Fruit fly (Drosophila melanogaster) whole organism, embryonic: Measurements from ENCODE around the gene RluA-1.
A peak's percentile ranks its signal among the peaks of the same experiment; 100 is the strongest.

Experiments used
- Antp ChIP-seq: fragments of 200-800 bp; sonication (Bioruptor generic); optimal IDR thresholded peaks from 3 replicates; lab custom pipeline; 2016; ENCODE audit warnings: missing biosample characterization, missing genetic modification characterization
- B-H1 ChIP-seq: fragments of 200-800 bp; sonication (Bioruptor generic); IDR thresholded peaks from 3 replicates; pipeline ENCODE4 v1.3.6; 2022; ENCODE audit warnings: missing biosample characterization, missing genetic modification characterization
- Blimp-1 ChIP-seq: fragments of 200-800 bp; sonication (Bioruptor generic); optimal IDR thresholded peaks from 3 replicates; lab custom pipeline; 2018; ENCODE audit warnings: missing biosample characterization, missing genetic modification characterization, mild to moderate bottlenecking, moderate library complexity, missing genetic modification reagents
- CG11560 ChIP-seq: fragments of 200-800 bp; sonication (Bioruptor generic); IDR thresholded peaks from 3 replicates; pipeline ENCODE4 v1.3.6; 2022; ENCODE audit warnings: missing biosample characterization, missing genetic modification characterization
- CG11696 ChIP-seq: fragments of 200-800 bp; sonication (Bioruptor generic); IDR thresholded peaks from 2 replicates; pipeline ENCODE4 v1.3.6; 2022; ENCODE audit warnings: missing biosample characterization, missing genetic modification characterization
- CG12744 ChIP-seq: fragments of 200-800 bp; sonication (Bioruptor generic); optimal IDR thresholded peaks from 2 replicates; lab custom pipeline; 2016; ENCODE audit warnings: missing biosample characterization, missing genetic modification characterization
- CG13287 ChIP-seq: fragments of 200-800 bp; sonication (Bioruptor generic); IDR thresholded peaks from 2 replicates; pipeline ENCODE4 v1.3.6; 2022; ENCODE audit warnings: missing biosample characterization, missing genetic modification characterization; ENCODE audit not compliant: partially characterized antibody
- CG13894 ChIP-seq: fragments of 200-800 bp; sonication (Bioruptor generic); optimal IDR thresholded peaks from 3 replicates; lab custom pipeline; 2018; ENCODE audit warnings: missing biosample characterization, mild to moderate bottlenecking, missing genetic modification characterization, moderate library complexity
- CG14441 ChIP-seq: fragments of 200-800 bp; sonication (Bioruptor generic); IDR thresholded peaks from 2 replicates; pipeline ENCODE4 v1.3.6; 2022; ENCODE audit warnings: missing biosample characterization, missing genetic modification characterization
- CG1529 ChIP-seq: fragments of 200-800 bp; sonication (Bioruptor generic); optimal IDR thresholded peaks from 3 replicates; lab custom pipeline; 2018; ENCODE audit warnings: missing biosample characterization, missing genetic modification characterization
- CG1603 ChIP-seq: fragments of 200-800 bp; sonication (Bioruptor generic); optimal IDR thresholded peaks from 2 replicates; lab custom pipeline; 2019; ENCODE audit warnings: missing biosample characterization, mild to moderate bottlenecking, missing genetic modification characterization, moderate library complexity
- CG17361 ChIP-seq: fragments of 200-800 bp; sonication (Bioruptor generic); IDR thresholded peaks from 3 replicates; pipeline ENCODE4 v1.3.6; 2022; ENCODE audit warnings: missing biosample characterization, missing genetic modification characterization
- CG1832 ChIP-seq: fragments of 200-800 bp; sonication (Bioruptor generic); optimal IDR thresholded peaks from 2 replicates; lab custom pipeline; 2017; ENCODE audit warnings: missing biosample characterization, mild to moderate bottlenecking, missing genetic modification characterization, inconsistent platforms
- CG2678 ChIP-seq: fragments of 200-800 bp; sonication (Bioruptor generic); optimal IDR thresholded peaks from 3 replicates; lab custom pipeline; 2019; ENCODE audit warnings: missing biosample characterization, mild to moderate bottlenecking, missing genetic modification characterization, moderate library complexity
- CG2889 ChIP-seq: fragments of 200-800 bp; sonication (Bioruptor generic); IDR thresholded peaks from 3 replicates; pipeline ENCODE4 v1.3.6; 2022; ENCODE audit warnings: missing biosample characterization, missing genetic modification characterization
- CG30403 ChIP-seq: fragments of 200-800 bp; sonication (Bioruptor generic); optimal IDR thresholded peaks from 3 replicates; lab custom pipeline; 2016; ENCODE audit warnings: missing biosample characterization, missing genetic modification characterization
- CG30431 ChIP-seq: fragments of 200-800 bp; sonication (Bioruptor generic); optimal IDR thresholded peaks from 2 replicates; lab custom pipeline; 2017; ENCODE audit warnings: missing biosample characterization, missing genetic modification characterization
- CG3163 ChIP-seq: fragments of 200-800 bp; sonication (Bioruptor generic); optimal IDR thresholded peaks from 3 replicates; lab custom pipeline; 2016; ENCODE audit warnings: missing biosample characterization, missing genetic modification characterization
- CG32767 ChIP-seq: fragments of 200-800 bp; sonication (Bioruptor generic); IDR thresholded peaks from 2 replicates; pipeline ENCODE4 v1.3.6; 2022; ENCODE audit warnings: missing biosample characterization, missing genetic modification characterization
- CG3281 ChIP-seq: fragments of 200-800 bp; sonication (Bioruptor generic); optimal IDR thresholded peaks from 3 replicates; lab custom pipeline; 2017; ENCODE audit warnings: missing biosample characterization, mild to moderate bottlenecking, missing genetic modification characterization
- CG34376 ChIP-seq: fragments of 200-800 bp; sonication (Bioruptor generic); optimal IDR thresholded peaks from 2 replicates; lab custom pipeline; 2018; ENCODE audit warnings: missing biosample characterization, mild to moderate bottlenecking, missing genetic modification characterization
- CG3726 ChIP-seq: fragments of 200-800 bp; sonication (Bioruptor generic); IDR thresholded peaks from 3 replicates; pipeline ENCODE4, ENCODE4 v1.3.6; 2022; ENCODE audit warnings: missing biosample characterization, missing genetic modification characterization
- CG3838 ChIP-seq: fragments of 200-800 bp; sonication (Bioruptor generic); optimal IDR thresholded peaks from 3 replicates; lab custom pipeline; 2016; ENCODE audit warnings: missing biosample characterization, missing genetic modification characterization
- CG5245 ChIP-seq: fragments of 200-800 bp; sonication (Bioruptor generic); optimal IDR thresholded peaks from 3 replicates; lab custom pipeline; 2016; ENCODE audit warnings: missing biosample characterization, missing genetic modification characterization
- CG6175 ChIP-seq: fragments of 200-800 bp; sonication (Bioruptor generic); IDR thresholded peaks from 3 replicates; pipeline ENCODE4 v1.3.6; 2022; ENCODE audit warnings: missing biosample characterization, missing genetic modification characterization
- CG6254 ChIP-seq: fragments of 200-800 bp; sonication (Bioruptor generic); optimal IDR thresholded peaks from 3 replicates; lab custom pipeline; 2017; ENCODE audit warnings: mild to moderate bottlenecking, missing biosample characterization, missing genetic modification reagents, missing genetic modification characterization
- CG7556 ChIP-seq: fragments of 200-800 bp; sonication (Bioruptor generic); optimal IDR thresholded peaks from 2 replicates; lab custom pipeline; 2017; ENCODE audit warnings: missing biosample characterization, mild to moderate bottlenecking, missing genetic modification characterization
- CG7745 ChIP-seq: fragments of 200-800 bp; sonication (Bioruptor generic); optimal IDR thresholded peaks from 2 replicates; lab custom pipeline; 2018; ENCODE audit warnings: missing biosample characterization, mild to moderate bottlenecking, missing genetic modification characterization, moderate library complexity
- CG7786 ChIP-seq: fragments of 200-800 bp; sonication (Bioruptor generic); optimal IDR thresholded peaks from 2 replicates; lab custom pipeline; 2016; ENCODE audit warnings: missing biosample characterization, missing genetic modification characterization
- CG8359 ChIP-seq: fragments of 200-800 bp; sonication (Bioruptor generic); optimal IDR thresholded peaks from 2 replicates; lab custom pipeline; 2017; ENCODE audit warnings: missing biosample characterization, mild to moderate bottlenecking, missing genetic modification characterization, borderline replicate concordance
- Dek ChIP-seq: fragments of 200-800 bp; sonication (Bioruptor generic); optimal IDR thresholded peaks from 3 replicates; lab custom pipeline; 2019; ENCODE audit warnings: missing biosample characterization, mild to moderate bottlenecking, missing genetic modification characterization, moderate library complexity
- Dll ChIP-seq: fragments of 200-800 bp; sonication (Bioruptor generic); IDR thresholded peaks from 4 replicates; pipeline ENCODE4 v1.3.6; 2022; ENCODE audit warnings: missing biosample characterization, missing genetic modification characterization; ENCODE audit not compliant: partially characterized antibody
- E2f2 ChIP-seq: fragments of 200-800 bp; sonication (Bioruptor generic); IDR thresholded peaks from 2 replicates; pipeline ENCODE4 v1.3.6; 2022; ENCODE audit warnings: missing biosample characterization, missing genetic modification characterization
- GATAe ChIP-seq: fragments of 200-800 bp; sonication (Bioruptor generic); conservative IDR thresholded peaks from 2 replicates; pipeline ENCODE4 v1.3.6; 2022; ENCODE audit warnings: missing biosample characterization, missing genetic modification characterization
- Hey ChIP-seq: fragments of 200-800 bp; sonication (Bioruptor generic); optimal IDR thresholded peaks from 3 replicates; lab custom pipeline; 2018; ENCODE audit warnings: missing biosample characterization, mild to moderate bottlenecking, missing genetic modification characterization
- Sox102F ChIP-seq: fragments of 200-800 bp; sonication (Bioruptor generic); optimal IDR thresholded peaks from 2 replicates; lab custom pipeline; 2018; ENCODE audit warnings: missing biosample characterization, mild to moderate bottlenecking, missing genetic modification characterization, moderate library complexity
- Sry-δ ChIP-seq: fragments of 200-800 bp; sonication (Bioruptor generic); optimal IDR thresholded peaks from 2 replicates; lab custom pipeline; 2016; ENCODE audit warnings: missing biosample characterization, missing genetic modification characterization
- amos ChIP-seq: fragments of 200-800 bp; sonication (Bioruptor generic); IDR thresholded peaks from 2 replicates; pipeline ENCODE4 v1.3.6; 2022; ENCODE audit warnings: missing biosample characterization, missing genetic modification characterization; ENCODE audit not compliant: partially characterized antibody
- cad ChIP-seq: fragments of >200 bp; optimal IDR thresholded peaks from 2 replicates; lab custom pipeline; 2017; ENCODE audit warnings: missing biosample characterization, missing genetic modification characterization
- chif ChIP-seq, 2 experiments: fragments of 200-800 bp; sonication (Bioruptor generic); optimal IDR thresholded peaks; 3 replicates each; lab custom pipeline; 2016; ENCODE audit warnings: missing biosample characterization in 2 of 2, missing genetic modification characterization in 2 of 2
- fd102C ChIP-seq: fragments of 200-800 bp; sonication (Bioruptor generic); optimal IDR thresholded peaks from 2 replicates; lab custom pipeline; 2018; ENCODE audit warnings: missing biosample characterization, mild to moderate bottlenecking, missing genetic modification characterization, moderate library complexity
- fd3F ChIP-seq: fragments of 200-800 bp; sonication (Bioruptor generic); optimal IDR thresholded peaks from 2 replicates; lab custom pipeline; 2018; ENCODE audit warnings: missing biosample characterization, mild to moderate bottlenecking, missing genetic modification characterization, moderate library complexity
- shn ChIP-seq: fragments of 200-800 bp; sonication (Bioruptor generic); optimal IDR thresholded peaks from 3 replicates; lab custom pipeline; 2016; ENCODE audit warnings: missing biosample characterization, missing genetic modification characterization
- slp2 ChIP-seq: fragments of 200-800 bp; sonication (Bioruptor generic); optimal IDR thresholded peaks from 2 replicates; lab custom pipeline; 2016; ENCODE audit warnings: missing biosample characterization, missing genetic modification characterization
- sr ChIP-seq: fragments of 200-800 bp; sonication (Bioruptor generic); IDR thresholded peaks from 3 replicates; pipeline ENCODE4 v1.3.6; 2022; ENCODE audit warnings: missing biosample characterization, missing genetic modification characterization
- tio ChIP-seq: fragments of 200-800 bp; sonication (Bioruptor generic); optimal IDR thresholded peaks from 2 replicates; lab custom pipeline; 2017; ENCODE audit warnings: missing biosample characterization, missing genetic modification characterization, inconsistent platforms
- vnd ChIP-seq: fragments of 200-800 bp; sonication (Bioruptor generic); IDR thresholded peaks from 3 replicates; pipeline ENCODE4 v1.3.6; 2022; ENCODE audit warnings: missing biosample characterization, missing genetic modification characterization; ENCODE audit not compliant: partially characterized antibody
- wek ChIP-seq: fragments of 200-800 bp; sonication (Bioruptor generic); optimal IDR thresholded peaks from 3 replicates; lab custom pipeline; 2018; ENCODE audit warnings: missing biosample characterization, mild to moderate bottlenecking, missing genetic modification characterization, moderate library complexity
- zen2 ChIP-seq: fragments of 200-800 bp; sonication (Bioruptor generic); IDR thresholded peaks from 3 replicates; pipeline ENCODE4 v1.3.6; 2022; ENCODE audit warnings: missing biosample characterization, missing genetic modification characterization; ENCODE audit not compliant: partially characterized antibody

Gene RluA-1

dm6 chr2L:10430802-10431476 is 43.2 kb downstream of the RluA-1 start, which contains the start of the genes Bug22 and TfIIB (continued):
- peak; percentile 55; the same call in 2 of the 4 replicates for TF ChIP-seq Dll (GFP tag; lab: Robert Waterston, UW)
- peak; percentile 67 for TF ChIP-seq CG5245 (GFP tag; lab: Kevin White, UChicago)
- TF ChIP-seq CG12744 (GFP tag; lab: Kevin White, UChicago), result peak; percentile 26
- TF ChIP-seq CG3281 (GFP tag; lab: Kevin White, UChicago), result peak; percentile 65
- no peak for TF ChIP-seq amos (GFP tag; lab: Robert Waterston, UW)
- peak; percentile 43; the same call in 1 of the 3 replicates for TF ChIP-seq B-H1 (GFP tag; lab: Robert Waterston, UW)
- TF ChIP-seq CG1832 (GFP tag; lab: Kevin White, UChicago), result no peak
- peak; percentile 5 for TF ChIP-seq CG3163 (GFP tag; lab: Kevin White, UChicago)
- TF ChIP-seq Sry-δ (GFP tag; lab: Kevin White, UChicago), result peak; percentile 74
- TF ChIP-seq CG2678 (tag; lab: Kevin White, UChicago), result no peak
- TF ChIP-seq cad, result no peak
- TF ChIP-seq CG7786 (GFP tag; lab: Kevin White, UChicago), result peak; percentile 66
- TF ChIP-seq Dek (tag; lab: Kevin White, UChicago), result peak; percentile 76
- TF ChIP-seq CG3838 (GFP tag; lab: Kevin White, UChicago), result no peak
- TF ChIP-seq tio (GFP tag; lab: Kevin White, UChicago), result no peak
- no peak for TF ChIP-seq CG6254 (GFP tag; lab: Kevin White, UChicago)
- TF ChIP-seq fd102C (GFP tag; lab: Kevin White, UChicago), result no peak
- peak; percentile 71 for TF ChIP-seq shn (GFP tag; lab: Kevin White, UChicago)
- peak; percentile 71 for TF ChIP-seq Antp (GFP tag; lab: Kevin White, UChicago)
- peak; percentile 64; the same call in 1 of the 3 replicates for TF ChIP-seq CG2889
- no peak for TF ChIP-seq CG6175 (GFP tag; lab: Robert Waterston, UW)
- TF ChIP-seq sr (GFP tag; lab: Robert Waterston, UW), result no peak
- TF ChIP-seq E2f2, result peak; percentile 41; the same call in 1 of the 2 replicates
- TF ChIP-seq slp2 (GFP tag; lab: Kevin White, UChicago), result peak; percentile 57
- peak; percentile 70 for TF ChIP-seq CG14441 (GFP tag; lab: Robert Waterston, UW)
- TF ChIP-seq CG11696, result no peak
- no peak for TF ChIP-seq CG11560 (tag; lab: Robert Waterston, UW)
- no peak for TF ChIP-seq Sox102F (GFP tag; lab: Kevin White, UChicago)
- TF ChIP-seq CG7745 (tag; lab: Kevin White, UChicago), result no peak
- peak; percentile 83; the same call in 2 of the 3 replicates for TF ChIP-seq CG17361 (GFP tag; lab: Robert Waterston, UW)
- TF ChIP-seq wek, result peak; percentile 11
- TF ChIP-seq Blimp-1 (GFP tag; lab: Kevin White, UChicago), result no peak
- peak; percentile 88 for TF ChIP-seq CG30403 (GFP tag; lab: Kevin White, UChicago)
- peak; percentile 6 for TF ChIP-seq CG1529 (GFP tag; lab: Kevin White, UChicago)
- no peak for TF ChIP-seq CG3726 (GFP tag; lab: Robert Waterston, UW)
- TF ChIP-seq CG32767 (GFP tag; lab: Robert Waterston, UW), result no peak
- TF ChIP-seq CG13287 (GFP tag; lab: Robert Waterston, UW), result peak; percentile 47
- no peak for TF ChIP-seq CG8359
- no peak for TF ChIP-seq zen2
- TF ChIP-seq vnd, result no peak
- TF ChIP-seq fd3F (GFP tag; lab: Kevin White, UChicago), result peak; percentile 61
- TF ChIP-seq chif (GFP tag; optimal IDR thresholded peaks at IDR 0.05; lab: Kevin White, UChicago), result peak; percentile 35 to 41
- peak; percentile 69 for TF ChIP-seq CG7556 (GFP tag; lab: Kevin White, UChicago)
- TF ChIP-seq CG1603 (tag; lab: Kevin White, UChicago), result peak; percentile 99
- no peak for TF ChIP-seq CG13894
- TF ChIP-seq CG34376 (GFP tag; lab: Kevin White, UChicago), result peak; percentile 41
- TF ChIP-seq GATAe (GFP tag; lab: Robert Waterston, UW), result no peak
- no peak for TF ChIP-seq CG30431 (GFP tag; lab: Kevin White, UChicago)
- TF ChIP-seq Hey (tag; lab: Kevin White, UChicago), result no peak
